Worm (Caenorhabditis elegans) whole organism, L4 larva: ENCODE results near the gene fbxa-170.

Source experiments
- F44E2.7 ChIP-seq: fragments of 200-800 bp; sonication (Bioruptor generic); IDR thresholded peaks from 2 replicates; pipeline ENCODE4 v2.1.2; 2022; ENCODE audit warnings: missing genetic modification characterization, missing compliant biosample characterization
- F49E8.2 ChIP-seq: sonication (generic microtip); optimal IDR thresholded peaks from 2 replicates; lab custom pipeline; 2016; ENCODE audit warnings: missing compliant biosample characterization, mild to moderate bottlenecking, missing genetic modification characterization, borderline replicate concordance
- R02D3.7 ChIP-seq: fragments of 150-350 bp; sonication (generic microtip); optimal IDR thresholded peaks from 3 replicates; lab custom pipeline; 2014; ENCODE audit warnings: missing biosample characterization, missing genetic modification characterization
- Y75B8A.6 ChIP-seq: fragments of 200-800 bp; sonication (Bioruptor generic); IDR thresholded peaks from 2 replicates; pipeline ENCODE4 v1.3.6; 2022; ENCODE audit warnings: missing genetic modification reagents, missing genetic modification characterization, missing compliant biosample characterization
- aha-1 ChIP-seq: fragments of 150-350 bp; peaks from one replicate; lab custom pipeline; 2014; ENCODE audit warnings: missing biosample characterization, missing genetic modification characterization
- attf-4 ChIP-seq: sonication (generic microtip); optimal IDR thresholded peaks from 3 replicates; lab custom pipeline; 2017; ENCODE audit warnings: missing biosample characterization, missing genetic modification characterization
- ceh-20 ChIP-seq: fragments of 200-800 bp; sonication (Bioruptor generic); IDR thresholded peaks from 2 replicates; pipeline ENCODE4 v1.3.6; 2022; ENCODE audit warnings: missing genetic modification reagents, missing genetic modification characterization, missing compliant biosample characterization
- ceh-62 ChIP-seq: sonication (generic microtip); optimal IDR thresholded peaks from 2 replicates; lab custom pipeline; 2017; ENCODE audit warnings: missing biosample characterization, missing genetic modification characterization
- daf-16 ChIP-seq, 3 experiments: sonication (generic microtip); optimal IDR thresholded peaks; 2 replicates each; lab custom pipeline; 2016 to 2017; ENCODE audit warnings: missing genetic modification characterization in 3 of 3, missing genetic modification reagents in 3 of 3, mild to moderate bottlenecking in 2 of 3, missing compliant biosample characterization in 2 of 3, missing biosample characterization in 1 of 3, moderate library complexity in 1 of 3
- dmd-6 ChIP-seq: fragments of 200-800 bp; sonication (Bioruptor generic); IDR thresholded peaks from 2 replicates; pipeline ENCODE4 v1.3.6; 2022; ENCODE audit warnings: missing genetic modification reagents, missing genetic modification characterization, missing compliant biosample characterization
- dmd-9 ChIP-seq: fragments of 200-800 bp; sonication (Bioruptor generic); IDR thresholded peaks from 2 replicates; pipeline ENCODE4 v1.3.6; 2022; ENCODE audit warnings: missing genetic modification reagents, missing genetic modification characterization, missing compliant biosample characterization
- hif-1 ChIP-seq, 2 experiments: sonication (generic microtip); optimal IDR thresholded peaks; 2 replicates each; lab custom pipeline; 2016 to 2017; ENCODE audit warnings: missing compliant biosample characterization in 2 of 2, missing genetic modification characterization in 2 of 2, missing genetic modification reagents in 2 of 2, missing genotype in 2 of 2, mild to moderate bottlenecking in 1 of 2
- hlh-11 ChIP-seq: fragments of 200-800 bp; sonication (Bioruptor generic); optimal IDR thresholded peaks from 2 replicates; lab custom pipeline; 2018; ENCODE audit warnings: mild to moderate bottlenecking, missing genetic modification characterization, missing compliant biosample characterization
- hmg-1.1 ChIP-seq: fragments of 200-800 bp; sonication (Bioruptor generic); IDR thresholded peaks from 2 replicates; pipeline ENCODE4 v1.3.6; 2022; ENCODE audit warnings: missing genetic modification reagents, missing genetic modification characterization, missing compliant biosample characterization
- lim-7 ChIP-seq: fragments of 200-800 bp; sonication (Bioruptor generic); IDR thresholded peaks from 2 replicates; pipeline ENCODE4 v1.3.6; 2022; ENCODE audit warnings: missing genetic modification characterization, missing compliant biosample characterization
- lin-13 ChIP-seq: fragments of 150-350 bp; optimal IDR thresholded peaks from 2 replicates; lab custom pipeline; 2014; ENCODE audit warnings: missing biosample characterization, missing genetic modification reagents, missing genetic modification characterization
- lin-15B ChIP-seq: fragments of 150-350 bp; sonication (generic microtip); optimal IDR thresholded peaks from 3 replicates; lab custom pipeline; 2014; ENCODE audit warnings: missing biosample characterization, missing genetic modification characterization
- lin-29 ChIP-seq: fragments of 200-800 bp; sonication (Bioruptor generic); IDR thresholded peaks from 2 replicates; pipeline ENCODE4 v1.3.6; 2022; ENCODE audit warnings: missing genetic modification reagents, missing genetic modification characterization, missing compliant biosample characterization
- lin-38 ChIP-seq: fragments of 200-800 bp; sonication (Bioruptor generic); IDR thresholded peaks from 2 replicates; pipeline ENCODE4 v1.3.6; 2022; ENCODE audit warnings: missing genetic modification reagents, missing genetic modification characterization, missing compliant biosample characterization
- madf-9 ChIP-seq: fragments of 200-800 bp; sonication (Bioruptor generic); conservative IDR thresholded peaks from 2 replicates; pipeline ENCODE4 v1.3.6; 2022; ENCODE audit warnings: missing genetic modification reagents, missing genetic modification characterization, missing compliant biosample characterization
- mdt-29 ChIP-seq: fragments of 200-800 bp; sonication (Bioruptor generic); IDR thresholded peaks from 2 replicates; pipeline ENCODE4 v1.3.6; 2022; ENCODE audit warnings: missing genetic modification reagents, missing genetic modification characterization, missing compliant biosample characterization
- mep-1 ChIP-seq: fragments of 150-350 bp; sonication (generic microtip); optimal IDR thresholded peaks from 3 replicates; lab custom pipeline; 2014; ENCODE audit warnings: missing biosample characterization, missing genetic modification characterization
- nhr-10 ChIP-seq: fragments of 150-350 bp; optimal IDR thresholded peaks from 2 replicates; lab custom pipeline; 2014; ENCODE audit warnings: missing biosample characterization, missing genetic modification characterization
- nhr-11 ChIP-seq: fragments of 150-350 bp; optimal IDR thresholded peaks from 2 replicates; lab custom pipeline; 2014; ENCODE audit warnings: missing biosample characterization, missing genetic modification characterization
- nhr-111 ChIP-seq: fragments of 200-800 bp; sonication (Bioruptor generic); optimal IDR thresholded peaks from 2 replicates; lab custom pipeline; 2018; ENCODE audit warnings: mild to moderate bottlenecking, missing genetic modification characterization, missing compliant biosample characterization
- nhr-28 ChIP-seq: fragments of 150-350 bp; optimal IDR thresholded peaks from 2 replicates; lab custom pipeline; 2014; ENCODE audit warnings: missing biosample characterization, missing genetic modification characterization
- nhr-48 ChIP-seq: sonication (generic microtip); optimal IDR thresholded peaks from 2 replicates; lab custom pipeline; 2016; ENCODE audit warnings: mild to moderate bottlenecking, missing genetic modification characterization, missing compliant biosample characterization
- nhr-76 ChIP-seq: fragments of 150-350 bp; optimal IDR thresholded peaks from 2 replicates; lab custom pipeline; 2014; ENCODE audit warnings: missing biosample characterization, missing genetic modification characterization
- pqm-1 ChIP-seq: sonication (generic microtip); optimal IDR thresholded peaks from 2 replicates; lab custom pipeline; 2017; ENCODE audit warnings: missing biosample characterization, missing genetic modification characterization
- rbr-2 ChIP-seq: sonication (generic microtip); optimal IDR thresholded peaks from 2 replicates; lab custom pipeline; 2016; ENCODE audit warnings: missing genotype, missing genetic modification characterization, missing compliant biosample characterization
- unc-62 ChIP-seq, 3 experiments: fragments of 150-350 bp in 1 of 3; sonication (generic microtip); optimal IDR thresholded peaks in 2 of 3; peaks in 1 of 3; 1 replicate in 1 of 3; 2 replicates in 2 of 3; lab custom pipeline; 2014 to 2017; ENCODE audit warnings: missing biosample characterization in 3 of 3, missing genetic modification characterization in 3 of 3, missing genetic modification reagents in 3 of 3, missing genotype in 1 of 3
- vab-7 ChIP-seq: fragments of 200-800 bp; sonication (Bioruptor generic); IDR thresholded peaks from 2 replicates; pipeline ENCODE4 v1.3.6; 2022; ENCODE audit warnings: missing genetic modification reagents, missing genetic modification characterization, missing compliant biosample characterization

Gene fbxa-170

DNA sequence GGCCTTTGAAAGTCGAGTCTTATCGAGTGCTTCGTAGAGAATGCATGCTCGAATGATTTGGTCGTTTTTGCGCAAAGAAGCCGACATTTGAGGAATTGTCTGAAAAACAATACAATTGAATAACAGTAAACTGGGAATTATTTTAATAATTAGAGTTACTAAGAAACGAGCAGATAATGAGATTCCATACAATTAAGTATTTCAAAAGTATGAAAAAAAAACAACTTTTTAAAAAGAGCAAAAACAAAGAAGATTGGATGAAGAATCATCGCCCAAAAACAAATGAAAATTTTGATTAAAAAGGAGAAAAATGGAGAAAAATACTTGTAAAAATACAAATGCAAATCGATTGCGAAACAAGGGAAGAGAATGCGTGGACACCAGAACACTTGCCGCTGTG, at the start of gene fbxa-170:
Gene fbxa-170, minus strand, starts transcription at position 101 of the 400 bp plus-strand sequence.
- no peak for TF ChIP-seq Y75B8A.6 (GFP tag; lab: Robert Waterston, UW)
- TF ChIP-seq unc-62 (GFP tag; optimal IDR thresholded peaks at IDR 0.05 in 1 of 2; lab: Kevin White, UChicago) = no peak
- TF ChIP-seq unc-62 (tag; optimal IDR thresholded peaks at IDR 0.05; lab: Kevin White, UChicago) = no peak
- TF ChIP-seq lin-13 = no peak
- TF ChIP-seq lin-29 = no peak
- TF ChIP-seq aha-1 (tag; lab: Kevin White, UChicago) = peak; percentile 16

ce11 chrX:1727056-1727455, 49.1 kb upstream of the fbxa-170 start, which contains the start of gene F07G6.2:
Gene F07G6.2 (plus strand): TSS chrX:1727356.
- no peak for TF ChIP-seq lin-15B (tag; lab: Kevin White, UChicago)
- no peak for TF ChIP-seq hmg-1.1 (GFP tag; lab: Robert Waterston, UW)
- no peak for TF ChIP-seq pqm-1 (tag; lab: Kevin White, UChicago)
- TF ChIP-seq nhr-28 (tag; lab: Kevin White, UChicago) = no peak
- no peak for TF ChIP-seq rbr-2 (tag; lab: Kevin White, UChicago)
- no peak for TF ChIP-seq hif-1 (tag; optimal IDR thresholded peaks at IDR 0.05; lab: Kevin White, UChicago)
- no peak for TF ChIP-seq F49E8.2
- no peak for TF ChIP-seq hlh-11 (tag; lab: Kevin White, UChicago)
- no peak for TF ChIP-seq nhr-111 (GFP tag; lab: Kevin White, UChicago)
- TF ChIP-seq dmd-6 (GFP tag; lab: Robert Waterston, UW) = no peak
- TF ChIP-seq nhr-11 = no peak
- TF ChIP-seq mdt-29 = no peak
- TF ChIP-seq nhr-10 (tag; lab: Kevin White, UChicago) = no peak
- TF ChIP-seq madf-9 (GFP tag; lab: Robert Waterston, UW) = no peak

DNA sequence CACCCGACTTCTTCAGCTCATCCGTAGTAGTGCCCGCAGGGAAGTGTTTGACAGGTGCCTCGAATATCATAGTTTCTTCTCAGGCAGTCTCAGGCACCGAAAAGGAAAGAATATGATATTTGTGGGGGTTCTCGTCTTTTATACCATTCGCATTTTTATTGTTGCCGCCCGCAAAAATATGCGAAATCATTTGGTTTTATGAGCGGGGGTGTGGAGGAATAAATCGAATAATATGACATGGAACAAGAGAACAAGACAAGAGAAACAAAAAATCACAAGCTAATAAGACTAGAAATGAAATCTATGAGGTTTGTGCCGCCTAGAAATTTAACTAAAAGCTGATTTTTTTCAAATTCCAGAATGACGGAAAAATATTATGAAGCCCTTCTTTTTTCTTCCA, 42.4 kb upstream of the fbxa-170 start, which contains the start of gene F07G6.8:
Gene F07G6.8, minus strand, starts transcription at position 101 of the 400 bp plus-strand sequence.
- no peak for TF ChIP-seq lin-38 (GFP tag; lab: Robert Waterston, UW)
- no peak for TF ChIP-seq F44E2.7 (GFP tag; lab: Robert Waterston, UW)
- TF ChIP-seq attf-4 = no peak
- no peak for TF ChIP-seq mdt-29
- TF ChIP-seq R02D3.7 (tag; lab: Kevin White, UChicago) = no peak
- TF ChIP-seq nhr-48 (tag; lab: Kevin White, UChicago) = no peak
- no peak for TF ChIP-seq dmd-9 (GFP tag; lab: Robert Waterston, UW)
- TF ChIP-seq lim-7 (GFP tag; lab: Robert Waterston, UW) = no peak
- no peak for TF ChIP-seq nhr-76
- TF ChIP-seq ceh-20 (GFP tag; lab: Robert Waterston, UW) = no peak
- TF ChIP-seq daf-16 (GFP tag; optimal IDR thresholded peaks at IDR 0.05; lab: Kevin White, UChicago) = no peak
- TF ChIP-seq daf-16 (tag; optimal IDR thresholded peaks at IDR 0.05; lab: Kevin White, UChicago) = no peak

DNA sequence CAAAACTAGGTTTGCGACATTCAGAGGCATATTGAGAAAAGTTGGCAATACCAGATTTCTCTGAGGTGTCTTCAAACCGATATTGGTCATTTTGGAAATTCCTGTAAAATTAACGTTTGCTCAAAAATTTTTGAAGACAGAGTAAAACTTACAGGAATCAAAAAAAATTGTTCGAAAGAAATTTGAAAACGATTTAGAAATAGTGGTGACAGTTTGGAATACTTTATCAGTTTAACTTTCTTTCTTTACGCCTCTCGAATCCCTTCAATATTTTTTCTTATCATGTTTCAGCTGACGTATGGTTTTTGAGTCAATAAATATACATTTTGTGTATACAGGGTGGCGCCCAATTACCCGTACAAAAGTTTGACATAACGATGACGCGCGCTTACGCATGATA, 40.6 kb upstream of the fbxa-170 start, which contains the start of gene fbxa-53:
Gene fbxa-53, minus strand, starts transcription at position 101 of the 400 bp plus-strand sequence.
- TF ChIP-seq vab-7 (no peak), daf-16 (GFP tag; optimal IDR thresholded peaks at IDR 0.05; lab: Kevin White, UChicago) (no peak), daf-16 (tag; optimal IDR thresholded peaks at IDR 0.05; lab: Kevin White, UChicago) (peak; percentile 25), pqm-1 (tag; lab: Kevin White, UChicago) (peak; percentile 17), unc-62 (GFP tag; optimal IDR thresholded peaks at IDR 0.05 in 1 of 2; lab: Kevin White, UChicago) (no peak), unc-62 (tag; optimal IDR thresholded peaks at IDR 0.05; lab: Kevin White, UChicago) (no peak), ceh-62 (tag; lab: Kevin White, UChicago) (no peak)

- TF ChIP-seq aha-1 (tag; lab: Kevin White, UChicago) = peak; percentile 48
- peak in 1 of 2 experiments; percentile 28 for TF ChIP-seq unc-62 (GFP tag; optimal IDR thresholded peaks at IDR 0.05 in 1 of 2; lab: Kevin White, UChicago)
- no peak for TF ChIP-seq unc-62 (tag; optimal IDR thresholded peaks at IDR 0.05; lab: Kevin White, UChicago)
- no peak for TF ChIP-seq mep-1 (tag; lab: Kevin White, UChicago)
Observed at ce11 chrX:1712538-1712937, 34.6 kb upstream of the fbxa-170 start, which contains the start of gene fbxa-52. Gene fbxa-52 (minus strand): TSS chrX:1712638.
